Worm (Caenorhabditis elegans) whole organism, late embryonic: ENCODE data around the gene F23B2.7.

Experiments
- C08G9.2 ChIP-seq: sonication (generic microtip); optimal IDR thresholded peaks from 2 replicates; lab custom pipeline; 2016; ENCODE audit warnings: mild to moderate bottlenecking, missing genetic modification characterization, moderate library complexity, missing compliant biosample characterization
- mec-3 ChIP-seq: sonication (generic microtip); optimal IDR thresholded peaks from 2 replicates; lab custom pipeline; 2016; ENCODE audit warnings: borderline replicate concordance, missing genetic modification characterization, missing compliant biosample characterization
- nfya-1 ChIP-seq: sonication (generic microtip); optimal IDR thresholded peaks from 2 replicates; lab custom pipeline; 2017; ENCODE audit warnings: missing genetic modification characterization, mild to moderate bottlenecking, missing compliant biosample characterization, antibody characterized with exemption, moderate library complexity
- tbx-2 ChIP-seq: sonication (generic microtip); optimal IDR thresholded peaks from 2 replicates; lab custom pipeline; 2016; ENCODE audit warnings: missing genetic modification characterization, missing compliant biosample characterization

DNA sequence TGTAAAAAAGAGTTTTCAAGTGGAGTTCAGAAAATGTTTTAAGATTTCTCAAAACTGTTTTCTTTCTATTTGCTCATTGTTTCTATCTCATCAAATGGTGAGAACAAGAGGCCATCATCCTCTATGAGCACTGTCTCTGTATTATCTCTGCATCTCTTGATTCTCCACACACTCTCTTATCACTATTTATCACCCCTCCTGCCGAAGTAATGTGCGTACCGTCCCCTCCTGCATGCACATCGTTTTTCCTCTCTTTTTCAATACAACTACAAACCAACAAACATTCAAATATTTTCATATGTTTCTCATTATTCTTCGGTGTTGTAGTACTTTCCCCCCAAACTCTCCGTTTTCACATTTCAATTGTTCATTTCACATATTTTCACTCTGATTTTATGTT, 33.8 kb upstream of the F23B2.7 start:
- no peak for TF ChIP-seq mec-3 (tag; lab: Kevin White, UChicago)
- no peak for TF ChIP-seq tbx-2 (tag; lab: Kevin White, UChicago)
- TF ChIP-seq C08G9.2 (tag; lab: Kevin White, UChicago) = no peak
- TF ChIP-seq nfya-1 = no peak
